Fruit fly (Drosophila melanogaster) whole organism, adult: Measurements from ENCODE around the gene CG12362.

Source experiments
- CG14711 ChIP-seq: fragments of 200-800 bp; sonication (Bioruptor generic); optimal IDR thresholded peaks from 2 replicates; lab custom pipeline; 2018; ENCODE audit warnings: missing biosample characterization, mild to moderate bottlenecking, missing genetic modification characterization, moderate library complexity
- Crg-1 ChIP-seq: fragments of 200-800 bp; sonication (Bioruptor generic); optimal IDR thresholded peaks from 2 replicates; lab custom pipeline; 2016; ENCODE audit warnings: missing biosample characterization, missing genetic modification characterization
- Mnt ChIP-seq: fragments of 200-800 bp; sonication (Bioruptor generic); optimal IDR thresholded peaks from 2 replicates; lab custom pipeline; 2016; ENCODE audit warnings: missing biosample characterization, mild to moderate bottlenecking, missing genetic modification characterization
- cnc ChIP-seq, 2 experiments: fragments of >200 bp; optimal IDR thresholded peaks; 2 replicates each; lab custom pipeline; 2017

DNA sequence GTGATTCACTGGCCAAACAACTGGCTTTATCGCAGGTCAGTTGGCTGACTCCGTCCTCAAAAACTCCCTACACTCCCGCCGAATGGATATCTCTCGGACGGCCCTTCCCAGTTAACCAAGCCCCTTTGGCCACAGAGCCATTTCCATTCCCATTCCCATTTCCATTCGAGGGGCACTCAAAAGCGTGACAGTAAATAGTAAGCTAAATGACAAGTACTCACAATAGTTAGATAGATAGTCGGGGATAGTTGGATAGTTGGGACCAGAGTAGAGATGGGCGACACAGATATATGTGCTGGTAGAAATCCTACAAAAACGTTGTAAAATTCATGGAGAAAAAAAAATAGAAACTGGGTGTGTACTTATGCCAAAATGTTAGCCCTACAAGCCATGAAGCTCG, 44.9 kb upstream of the CG12362 start:
- TF ChIP-seq cnc (optimal IDR thresholded peaks at IDR 0.05; lab: Kevin White, UChicago) (no peak), Mnt (no peak), CG14711 (tag; lab: Kevin White, UChicago) (no peak), Crg-1 (GFP tag; lab: Kevin White, UChicago) (no peak)
